Worm (Caenorhabditis elegans) whole organism, early embryonic: ENCODE data around the gene F25D1.5.

ENCODE experiments used
- aly-1 ChIP-seq: sonication (generic microtip); optimal IDR thresholded peaks from 2 replicates; lab custom pipeline; 2016; ENCODE audit warnings: missing genetic modification characterization, missing compliant biosample characterization
- ama-1 ChIP-seq: fragments of 150-350 bp; optimal IDR thresholded peaks from 2 replicates; lab custom pipeline; 2014
- ets-7 ChIP-seq: sonication (generic microtip); optimal IDR thresholded peaks from 2 replicates; lab custom pipeline; 2016; ENCODE audit warnings: missing genotype, missing genetic modification characterization, missing compliant biosample characterization
- tbx-11 ChIP-seq: fragments of 200-800 bp; sonication (Bioruptor generic); IDR thresholded peaks from 2 replicates; pipeline ENCODE4 v1.3.6; 2022; ENCODE audit warnings: missing genetic modification characterization, missing compliant biosample characterization

DNA sequence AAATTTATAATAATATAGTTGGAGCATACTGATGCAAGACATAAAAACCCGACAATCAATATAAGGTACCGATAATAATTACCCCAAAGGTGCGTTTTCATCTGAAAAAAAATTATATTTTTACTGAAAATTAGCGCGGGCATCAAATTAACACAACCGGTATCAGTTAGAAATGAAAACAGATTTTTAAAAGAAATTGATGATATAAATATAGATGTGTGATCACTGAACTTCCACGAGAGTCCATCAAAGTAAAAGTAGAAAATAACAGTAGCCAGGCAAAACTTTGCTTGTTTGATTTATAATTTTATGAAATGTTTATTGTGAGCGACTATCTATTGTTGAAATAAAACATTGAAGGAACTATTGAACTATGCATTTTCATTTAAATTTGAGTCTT, 45.3 kb downstream of the F25D1.5 start, which contains the start of gene C35A5.3:
- TF ChIP-seq ama-1 (no peak), aly-1 (no peak), tbx-11 (GFP tag; lab: Robert Waterston, UW) (no peak), ets-7 (tag; lab: Kevin White, UChicago) (no peak)
